Worm (Caenorhabditis elegans): Measurements from ENCODE around the gene nhr-10.

DNA sequence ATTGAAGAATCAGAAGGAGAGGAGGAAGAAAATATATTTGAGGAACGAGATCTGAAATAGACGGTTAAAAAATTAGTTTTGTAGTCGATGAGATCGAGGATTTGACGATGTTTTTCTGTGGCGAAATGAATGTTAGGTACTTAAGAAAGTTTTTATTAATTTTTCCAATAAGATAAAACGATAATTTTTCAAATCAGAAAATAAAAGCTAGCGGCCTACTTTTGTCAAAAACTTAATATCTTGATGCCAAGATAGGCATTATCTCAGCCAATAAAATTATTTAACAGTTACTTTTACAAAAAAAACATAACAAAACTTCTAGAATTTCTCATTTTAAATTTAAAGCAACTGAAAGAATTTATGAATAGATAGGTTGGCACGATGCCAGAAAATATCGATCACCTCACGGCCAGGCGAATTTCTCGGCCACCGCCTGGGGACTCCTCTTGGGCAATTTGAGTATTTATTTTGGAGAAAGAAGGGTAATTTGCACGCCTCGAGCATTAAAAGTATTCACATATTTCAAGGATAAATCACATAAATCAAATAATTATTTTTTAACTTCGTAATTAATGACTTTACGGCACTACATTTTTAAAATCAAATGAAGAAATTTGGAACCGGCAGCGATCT is 27.4 kb downstream of the nhr-10 start, which contains the start of gene fubl-2:
- TF ChIP-seq ztf-6 (GFP tag; IDR thresholded peaks at IDR 0.05) (no peak), attf-5 (GFP tag; optimal IDR thresholded peaks at IDR 0.05) (peak; percentile 4), ztf-28 (GFP tag; IDR thresholded peaks at IDR 0.05) (no peak), nhr-90 (tag; optimal IDR thresholded peaks at IDR 0.05) (no peak), unc-130 (GFP tag; optimal IDR thresholded peaks at IDR 0.05) (peak; percentile 49), madf-3 (GFP tag; IDR thresholded peaks at IDR 0.05) (no peak)

Data from whole organism, young adult.